Worm (Caenorhabditis elegans) whole organism, young adult: ENCODE data around the gene lgc-15.

Experiments used
- rec-8 ChIP-seq, 2 experiments: sonication (generic microtip); optimal IDR thresholded peaks; 2 replicates each; lab custom pipeline; 2016; ENCODE audit warnings: mild to moderate bottlenecking in 2 of 2, missing genetic modification characterization in 2 of 2, missing genetic modification reagents in 2 of 2, missing genotype in 2 of 2, missing biosample characterization in 1 of 2, missing compliant biosample characterization in 1 of 2, moderate library complexity in 1 of 2
- sea-2 ChIP-seq: fragments of 200-800 bp; sonication (Bioruptor generic); IDR thresholded peaks from 2 replicates; pipeline ENCODE4 v1.3.6; 2022; ENCODE audit warnings: missing genetic modification characterization, missing compliant biosample characterization

- TF ChIP-seq sea-2 (GFP tag; lab: Robert Waterston, UW) (no peak), rec-8 (tag; optimal IDR thresholded peaks at IDR 0.05; lab: Kevin White, UChicago) (no peak)
These were observed 40.2 kb downstream of the lgc-15 start, which contains the start of gene mfsd-11 for ce11 chrX:12154055-12154898.
